Fruit fly (Drosophila melanogaster): ENCODE results near the gene Adgf-A.

The Adgf-A gene

dm6 chr3L:17740471-17740870 is 23.5 kb downstream of the Adgf-A start, which contains the start of gene CG7460:
CG7460 (plus strand) TSS chr3L:17740540.
- TF ChIP-seq Nf-YB (GFP tag; optimal IDR thresholded peaks at IDR 0.05) (no peak), CG3163 (GFP tag; optimal IDR thresholded peaks at IDR 0.05) (peak; percentile 95), CG34224 (GFP tag; IDR thresholded peaks at IDR 0.05; ENCODE audit: partially characterized antibody) (0 out of 3 replicates have a peak, but pooled peaks have one; percentile 22), sim (GFP tag; IDR thresholded peaks at IDR 0.05) (0 out of 2 replicates have a peak, but pooled peaks have one; percentile 11), Jarid2 (GFP tag; optimal IDR thresholded peaks at IDR 0.05) (peak; percentile 87), sd (tag; optimal IDR thresholded peaks at IDR 0.05) (peak; percentile 52), CrebB (tag; optimal IDR thresholded peaks at IDR 0.05) (peak; percentile 51), kah (GFP tag; optimal IDR thresholded peaks at IDR 0.05) (peak; percentile 34), gem (tag; optimal IDR thresholded peaks at IDR 0.05) (no peak), CG6791 (GFP tag; IDR thresholded peaks at IDR 0.05; ENCODE audit: partially characterized antibody) (no peak), z (GFP tag; IDR thresholded peaks at IDR 0.05) (0 out of 3 replicates have a peak, but pooled peaks have one; percentile 13), CG17359 (tag; optimal IDR thresholded peaks at IDR 0.05) (peak; percentile 34), lbe (GFP tag; optimal IDR thresholded peaks at IDR 0.05) (no peak), CG33213 (GFP tag; optimal IDR thresholded peaks at IDR 0.05) (no peak), rib (GFP tag; IDR thresholded peaks at IDR 0.05) (peak; percentile 54; the same call in 1 of the 2 replicates), Atf3 (GFP tag; optimal IDR thresholded peaks at IDR 0.05) (no peak), CG7556 (GFP tag; optimal IDR thresholded peaks at IDR 0.05) (no peak), Sox100B (GFP tag; optimal IDR thresholded peaks at IDR 0.05) (peak; percentile 0), dmrt99B (tag; optimal IDR thresholded peaks at IDR 0.05) (no peak), CG2678 (tag; optimal IDR thresholded peaks at IDR 0.05) (peak; percentile 31), CG11560 (tag; IDR thresholded peaks at IDR 0.05) (no peak), schlank (tag; optimal IDR thresholded peaks at IDR 0.05) (no peak), Trl (optimal IDR thresholded peaks at IDR 0.05) (peak; percentile 75 to 84), Trl (GFP tag; optimal IDR thresholded peaks at IDR 0.05) (no peak), fd64A (GFP tag; optimal IDR thresholded peaks at IDR 0.05) (peak; percentile 37), Med (GFP tag) (peak; percentile 26), CG34422 (GFP tag; IDR thresholded peaks at IDR 0.05) (no peak), D19A (tag; optimal IDR thresholded peaks at IDR 0.05) (no peak), sisA (GFP tag; IDR thresholded peaks at IDR 0.05) (no peak), CG5180 (GFP tag; optimal IDR thresholded peaks at IDR 0.05) (no peak), zen2 (GFP tag; IDR thresholded peaks at IDR 0.05; ENCODE audit: partially characterized antibody) (0 out of 3 replicates have a peak, but pooled peaks have one; percentile 55), CG2889 (GFP tag; IDR thresholded peaks at IDR 0.05) (no peak), exex (tag; optimal IDR thresholded peaks at IDR 0.05) (peak; percentile 84), CG13296 (GFP tag; optimal IDR thresholded peaks at IDR 0.05) (peak; percentile 57), hb (GFP tag; IDR thresholded peaks at IDR 0.05; ENCODE audit: partially characterized antibody) (no peak), unpg (GFP tag; optimal IDR thresholded peaks at IDR 0.05) (peak; percentile 27), Hr39 (optimal IDR thresholded peaks at IDR 0.05) (no peak), CTCF (GFP tag; optimal IDR thresholded peaks at IDR 0.05) (no peak), Hmr (GFP tag; optimal IDR thresholded peaks at IDR 0.05) (peak; percentile 10), vvl (GFP tag; IDR thresholded peaks at IDR 0.05) (0 out of 2 replicates have a peak, but pooled peaks have one; percentile 7), Deaf1 (tag; optimal IDR thresholded peaks at IDR 0.05) (peak; percentile 61), HHEX (GFP tag; optimal IDR thresholded peaks at IDR 0.05) (no peak), Hey (tag; optimal IDR thresholded peaks at IDR 0.05) (no peak), caup (GFP tag; optimal IDR thresholded peaks at IDR 0.05; ENCODE audit: severe bottlenecking) (no peak), CG2875 (GFP tag; optimal IDR thresholded peaks at IDR 0.05) (no peak), CG13287 (GFP tag; IDR thresholded peaks at IDR 0.05; ENCODE audit: partially characterized antibody) (peak; percentile 18; the same call in 1 of the 2 replicates), chinmo (GFP tag; IDR thresholded peaks at IDR 0.05; ENCODE audit: partially characterized antibody) (peak; percentile 86; the same call in 1 of the 4 replicates), Awh (GFP tag; IDR thresholded peaks at IDR 0.05) (no peak), CG13424 (tag; optimal IDR thresholded peaks at IDR 0.05) (peak; percentile 16), sna (GFP tag; IDR thresholded peaks at IDR 0.05; ENCODE audit: partially characterized antibody) (peak; percentile 28; the same call in 1 of the 2 replicates)

Measured in whole organism, embryonic.